Fruit fly (Drosophila melanogaster) whole organism, embryonic: ENCODE results near the gene Vti1a.

ENCODE experiments used
- Bdp1 ChIP-seq: fragments of 200-800 bp; sonication (Bioruptor generic); optimal IDR thresholded peaks from 3 replicates; lab custom pipeline; 2016; ENCODE audit warnings: missing biosample characterization, missing genetic modification characterization
- C15 ChIP-seq: fragments of 200-800 bp; sonication (Bioruptor generic); IDR thresholded peaks from 3 replicates; pipeline ENCODE4 v1.3.6; 2022; ENCODE audit warnings: missing biosample characterization, missing genetic modification characterization
- CG10267 ChIP-seq: fragments of 200-800 bp; sonication (Bioruptor generic); optimal IDR thresholded peaks from 2 replicates; lab custom pipeline; 2018; ENCODE audit warnings: missing biosample characterization, mild to moderate bottlenecking, missing genetic modification characterization, moderate library complexity
- CG13296 ChIP-seq: fragments of 200-800 bp; sonication (Bioruptor generic); optimal IDR thresholded peaks from 3 replicates; lab custom pipeline; 2018; ENCODE audit warnings: missing biosample characterization, mild to moderate bottlenecking, missing genetic modification characterization
- CG14860 ChIP-seq: fragments of 200-800 bp; sonication (Bioruptor generic); IDR thresholded peaks from 3 replicates; pipeline ENCODE4 v1.3.6; 2022; ENCODE audit warnings: missing biosample characterization, missing genetic modification characterization; ENCODE audit not compliant: partially characterized antibody
- CG1647 ChIP-seq: fragments of 200-800 bp; sonication (Bioruptor generic); optimal IDR thresholded peaks from 3 replicates; lab custom pipeline; 2016; ENCODE audit warnings: missing biosample characterization, missing genetic modification characterization
- CG18011 ChIP-seq: fragments of 200-800 bp; sonication (Bioruptor generic); optimal IDR thresholded peaks from 2 replicates; lab custom pipeline; 2017; ENCODE audit warnings: missing biosample characterization, missing genetic modification characterization, mild to moderate bottlenecking, moderate library complexity, missing genotype
- CG30403 ChIP-seq: fragments of 200-800 bp; sonication (Bioruptor generic); optimal IDR thresholded peaks from 3 replicates; lab custom pipeline; 2016; ENCODE audit warnings: missing biosample characterization, missing genetic modification characterization
- CG31388 ChIP-seq: fragments of 200-800 bp; sonication (Bioruptor generic); optimal IDR thresholded peaks from 2 replicates; lab custom pipeline; 2016; ENCODE audit warnings: missing biosample characterization, missing genetic modification characterization
- CG3281 ChIP-seq: fragments of 200-800 bp; sonication (Bioruptor generic); optimal IDR thresholded peaks from 3 replicates; lab custom pipeline; 2017; ENCODE audit warnings: missing biosample characterization, mild to moderate bottlenecking, missing genetic modification characterization
- CG3407 ChIP-seq: fragments of 200-800 bp; sonication (Bioruptor generic); optimal IDR thresholded peaks from 2 replicates; lab custom pipeline; 2018; ENCODE audit warnings: missing biosample characterization, mild to moderate bottlenecking, missing genetic modification characterization
- CG3726 ChIP-seq: fragments of 200-800 bp; sonication (Bioruptor generic); IDR thresholded peaks from 3 replicates; pipeline ENCODE4, ENCODE4 v1.3.6; 2022; ENCODE audit warnings: missing biosample characterization, missing genetic modification characterization
- CG7745 ChIP-seq: fragments of 200-800 bp; sonication (Bioruptor generic); optimal IDR thresholded peaks from 2 replicates; lab custom pipeline; 2018; ENCODE audit warnings: missing biosample characterization, mild to moderate bottlenecking, missing genetic modification characterization, moderate library complexity
- CG7987 ChIP-seq: fragments of 200-800 bp; sonication (Bioruptor generic); optimal IDR thresholded peaks from 2 replicates; lab custom pipeline; 2018; ENCODE audit warnings: missing biosample characterization, mild to moderate bottlenecking, missing genetic modification characterization, moderate library complexity
- CG8359 ChIP-seq: fragments of 200-800 bp; sonication (Bioruptor generic); optimal IDR thresholded peaks from 2 replicates; lab custom pipeline; 2017; ENCODE audit warnings: missing biosample characterization, mild to moderate bottlenecking, missing genetic modification characterization, borderline replicate concordance
- CG8924 ChIP-seq: fragments of 200-800 bp; optimal IDR thresholded peaks from 3 replicates; lab custom pipeline; 2019; ENCODE audit warnings: missing biosample characterization, mild to moderate bottlenecking, missing genetic modification characterization, moderate library complexity
- CG9609 ChIP-seq: fragments of 200-800 bp; sonication (Bioruptor generic); optimal IDR thresholded peaks from 3 replicates; lab custom pipeline; 2016; ENCODE audit warnings: missing biosample characterization, missing genetic modification characterization
- CG9817 ChIP-seq: fragments of 200-800 bp; sonication (Bioruptor generic); optimal IDR thresholded peaks from 2 replicates; lab custom pipeline; 2018; ENCODE audit warnings: missing biosample characterization, mild to moderate bottlenecking, missing genetic modification characterization, moderate library complexity
- CG9932 ChIP-seq: fragments of 200-800 bp; sonication (Bioruptor generic); IDR thresholded peaks from 2 replicates; pipeline ENCODE4 v1.3.6; 2022; ENCODE audit warnings: missing biosample characterization, missing genetic modification characterization
- Dek ChIP-seq: fragments of 200-800 bp; sonication (Bioruptor generic); optimal IDR thresholded peaks from 3 replicates; lab custom pipeline; 2019; ENCODE audit warnings: missing biosample characterization, mild to moderate bottlenecking, missing genetic modification characterization, moderate library complexity
- Doc2 ChIP-seq: fragments of 200-800 bp; sonication (Bioruptor generic); IDR thresholded peaks from 2 replicates; pipeline ENCODE4 v1.3.6; 2022; ENCODE audit warnings: missing biosample characterization, missing genetic modification characterization
- Dp ChIP-seq: fragments of 200-800 bp; sonication (Bioruptor generic); optimal IDR thresholded peaks from 2 replicates; lab custom pipeline; 2018; ENCODE audit warnings: missing biosample characterization, mild to moderate bottlenecking, missing genetic modification characterization, moderate library complexity
- Ets65A ChIP-seq: fragments of 200-800 bp; sonication (Bioruptor generic); peaks from one replicate; lab custom pipeline; 2016; ENCODE audit warnings: missing biosample characterization, missing genetic modification characterization
- HmgD ChIP-seq: fragments of 200-800 bp; sonication (Bioruptor generic); optimal IDR thresholded peaks from 3 replicates; lab custom pipeline; 2016; ENCODE audit warnings: missing biosample characterization, missing genetic modification characterization
- Lpt ChIP-seq: fragments of >200 bp; optimal IDR thresholded peaks from 2 replicates; lab custom pipeline; 2018; ENCODE audit warnings: missing biosample characterization, missing genetic modification characterization
- NK7.1 ChIP-seq: fragments of 200-800 bp; sonication (Bioruptor generic); optimal IDR thresholded peaks from 3 replicates; lab custom pipeline; 2016; ENCODE audit warnings: missing biosample characterization, missing genetic modification characterization
- Opbp ChIP-seq: fragments of 200-800 bp; sonication (Bioruptor generic); IDR thresholded peaks from 3 replicates; pipeline ENCODE4 v1.3.6; 2022; ENCODE audit warnings: missing biosample characterization, missing genetic modification characterization; ENCODE audit not compliant: partially characterized antibody
- PHDP ChIP-seq: fragments of 200-800 bp; sonication (Bioruptor generic); optimal IDR thresholded peaks from 3 replicates; lab custom pipeline; 2018; ENCODE audit warnings: missing biosample characterization, mild to moderate bottlenecking, missing genetic modification characterization, moderate library complexity
- Side ChIP-seq: fragments of 200-800 bp; sonication (Bioruptor generic); optimal IDR thresholded peaks from 2 replicates; lab custom pipeline; 2016; ENCODE audit warnings: missing biosample characterization, missing genetic modification characterization
- Tbp ChIP-seq: fragments of >200 bp; optimal IDR thresholded peaks from 2 replicates; lab custom pipeline; 2018; ENCODE audit warnings: missing biosample characterization, missing genetic modification characterization
- Xbp1 ChIP-seq: fragments of 200-800 bp; sonication (Bioruptor generic); optimal IDR thresholded peaks from 3 replicates; lab custom pipeline; 2016; ENCODE audit warnings: missing biosample characterization, mild to moderate bottlenecking, missing genetic modification characterization
- ab ChIP-seq: fragments of 200-800 bp; sonication (Bioruptor generic); optimal IDR thresholded peaks from 2 replicates; lab custom pipeline; 2016; ENCODE audit warnings: missing biosample characterization, missing genetic modification characterization
- az2 ChIP-seq: fragments of 200-800 bp; sonication (Bioruptor generic); optimal IDR thresholded peaks from 3 replicates; lab custom pipeline; 2016; ENCODE audit warnings: missing biosample characterization, missing genetic modification characterization
- cad ChIP-seq: fragments of >200 bp; optimal IDR thresholded peaks from 2 replicates; lab custom pipeline; 2017; ENCODE audit warnings: missing biosample characterization, missing genetic modification characterization
- crc ChIP-seq: fragments of 200-800 bp; sonication (Bioruptor generic); optimal IDR thresholded peaks from 2 replicates; lab custom pipeline; 2016; ENCODE audit warnings: missing biosample characterization, missing genetic modification characterization
- da ChIP-seq: fragments of 200-800 bp; sonication (Bioruptor generic); optimal IDR thresholded peaks from 2 replicates; lab custom pipeline; 2016; ENCODE audit warnings: missing biosample characterization, missing genetic modification characterization
- dati ChIP-seq: fragments of 200-800 bp; sonication (Bioruptor generic); IDR thresholded peaks from 2 replicates; pipeline ENCODE4 v1.3.6; 2022; ENCODE audit warnings: missing biosample characterization, missing genetic modification characterization
- dmrt99B ChIP-seq: fragments of 200-800 bp; sonication (Bioruptor generic); optimal IDR thresholded peaks from 2 replicates; lab custom pipeline; 2018; ENCODE audit warnings: missing biosample characterization, mild to moderate bottlenecking, missing genetic modification characterization, moderate library complexity
- en ChIP-seq: fragments of 200-800 bp; sonication (Bioruptor generic); optimal IDR thresholded peaks from 2 replicates; lab custom pipeline; 2016; ENCODE audit warnings: missing biosample characterization, missing genetic modification characterization
- gcm2 ChIP-seq: fragments of 200-800 bp; sonication (Bioruptor generic); optimal IDR thresholded peaks from 2 replicates; lab custom pipeline; 2016; ENCODE audit warnings: missing biosample characterization, missing genetic modification characterization
- hb ChIP-seq: fragments of 200-800 bp; sonication (Bioruptor generic); IDR thresholded peaks from 3 replicates; pipeline ENCODE4 v1.3.6; 2022; ENCODE audit warnings: missing biosample characterization, missing genetic modification characterization; ENCODE audit not compliant: partially characterized antibody
- lilli ChIP-seq: fragments of 200-800 bp; sonication (Bioruptor generic); optimal IDR thresholded peaks from 3 replicates; lab custom pipeline; 2016; ENCODE audit warnings: missing biosample characterization, missing genetic modification characterization
- lov ChIP-seq, 2 experiments: fragments of 200-800 bp in 1 of 2; fragments of >200 bp in 1 of 2; sonication (Bioruptor generic) in 1 of 2; IDR thresholded peaks in 1 of 2; optimal IDR thresholded peaks in 1 of 2; 2 replicates in 1 of 2; 3 replicates in 1 of 2; pipeline versions ENCODE4 v1.3.6 to Lab custom; 2017 to 2022; ENCODE audit warnings: missing biosample characterization in 1 of 2, missing genetic modification characterization in 1 of 2
- rib ChIP-seq: fragments of 200-800 bp; sonication (Bioruptor generic); IDR thresholded peaks from 2 replicates; pipeline ENCODE4 v1.3.6; 2022; ENCODE audit warnings: missing biosample characterization, missing genetic modification characterization
- sens ChIP-seq: fragments of 200-800 bp; sonication (Bioruptor generic); peaks from one replicate; lab custom pipeline; 2016; ENCODE audit warnings: missing biosample characterization, missing genetic modification characterization
- sisA ChIP-seq: fragments of 200-800 bp; sonication (Bioruptor generic); IDR thresholded peaks from 2 replicates; pipeline ENCODE4 v1.3.6; 2022; ENCODE audit warnings: missing biosample characterization, missing genetic modification characterization
- sob ChIP-seq: fragments of 200-800 bp; sonication (Bioruptor generic); IDR thresholded peaks from 2 replicates; pipeline ENCODE4 v1.3.6; 2022; ENCODE audit warnings: missing biosample characterization, missing genetic modification characterization
- tna ChIP-seq: fragments of 200-800 bp; sonication (Bioruptor generic); IDR thresholded peaks from 2 replicates; pipeline ENCODE4 v1.3.6; 2022; ENCODE audit warnings: missing biosample characterization, missing genetic modification characterization; ENCODE audit not compliant: partially characterized antibody
- unpg ChIP-seq: fragments of 200-800 bp; sonication (Bioruptor generic); optimal IDR thresholded peaks from 3 replicates; lab custom pipeline; 2018; ENCODE audit warnings: missing biosample characterization, mild to moderate bottlenecking, missing genetic modification characterization, moderate library complexity
- zfh1 ChIP-seq: fragments of 200-800 bp; sonication (Bioruptor generic); IDR thresholded peaks from 3 replicates; pipeline ENCODE4 v1.3.6; 2022; ENCODE audit warnings: missing biosample characterization, missing genetic modification characterization

Vti1a gene

dm6 chr3L:654019-654418 is 38.7 kb downstream of the Vti1a start, which contains the start of the genes MED30 and Rev1 (continued):
- TF ChIP-seq CG14860 (GFP tag; lab: Robert Waterston, UW) (no peak), CG3281 (peak; percentile 91), CG7745 (tag; lab: Kevin White, UChicago) (peak; percentile 17), sob (GFP tag; lab: Robert Waterston, UW) (peak; percentile 72), CG31388 (peak; percentile 85), dmrt99B (peak; percentile 90), unpg (GFP tag; lab: Kevin White, UChicago) (peak; percentile 94), CG18011 (GFP tag; lab: Kevin White, UChicago) (peak; percentile 89), Tbp (no peak), hb (GFP tag; lab: Robert Waterston, UW) (no peak), zfh1 (peak; percentile 95), tna (GFP tag; lab: Robert Waterston, UW) (peak; percentile 19; the same call in 1 of the 2 replicates), Side (GFP tag; lab: Kevin White, UChicago) (peak; percentile 95), ab (GFP tag; lab: Kevin White, UChicago) (peak; percentile 89), gcm2 (GFP tag; lab: Kevin White, UChicago) (peak; percentile 88), CG8359 (GFP tag; lab: Kevin White, UChicago) (peak; percentile 40), CG9817 (peak; percentile 94), Dp (GFP tag; lab: Kevin White, UChicago) (peak; percentile 80), dati (GFP tag; lab: Robert Waterston, UW) (peak; percentile 72; the same call in 1 of the 2 replicates), Ets65A (GFP tag; lab: Kevin White, UChicago) (peak; percentile 100), CG10267 (tag; lab: Kevin White, UChicago) (peak; percentile 99), CG9932 (GFP tag; lab: Robert Waterston, UW) (peak; percentile 97), CG3407 (GFP tag; lab: Kevin White, UChicago) (peak; percentile 73), Dek (tag; lab: Kevin White, UChicago) (peak; percentile 93), sens (peak; percentile 99), CG3726 (GFP tag; lab: Robert Waterston, UW) (0 out of 3 replicates have a peak, but pooled peaks have one; percentile 42), da (peak; percentile 88), Lpt (GFP tag; lab: Kevin White, UChicago) (no peak), lilli (GFP tag; lab: Kevin White, UChicago) (peak; percentile 98), NK7.1 (peak; percentile 92), az2 (peak; percentile 94), CG7987 (GFP tag; lab: Kevin White, UChicago) (peak; percentile 90), rib (GFP tag; lab: Robert Waterston, UW) (peak; percentile 86), C15 (GFP tag; lab: Robert Waterston, UW) (peak; percentile 80), Bdp1 (peak; percentile 91), CG8924 (peak; percentile 93), Opbp (GFP tag; lab: Robert Waterston, UW) (0 out of 3 replicates have a peak, but pooled peaks have one; percentile 8), CG9609 (GFP tag; lab: Kevin White, UChicago) (peak; percentile 96), HmgD (peak; percentile 93), Xbp1 (GFP tag; lab: Kevin White, UChicago) (peak; percentile 97), en (GFP tag; lab: Kevin White, UChicago) (peak; percentile 90), Doc2 (GFP tag; lab: Robert Waterston, UW) (0 out of 2 replicates have a peak, but pooled peaks have one; percentile 11), sisA (GFP tag; lab: Robert Waterston, UW) (peak; percentile 89), CG30403 (GFP tag; lab: Kevin White, UChicago) (peak; percentile 97), CG1647 (GFP tag; lab: Kevin White, UChicago) (peak; percentile 95), PHDP (tag; lab: Kevin White, UChicago) (peak; percentile 95), crc (GFP tag; lab: Kevin White, UChicago) (peak; percentile 96), CG13296 (GFP tag; lab: Kevin White, UChicago) (peak; percentile 93), lov (optimal IDR thresholded peaks at IDR 0.05; lab: Kevin White, UChicago) (no peak), lov (GFP tag; IDR thresholded peaks at IDR 0.05; lab: Robert Waterston, UW) (peak; percentile 83), cad (GFP tag; lab: Kevin White, UChicago) (no peak)
